Worm (Caenorhabditis elegans) whole organism, L3 larva: ENCODE results near the gene gei-3.

Experiments used
- ZK546.5 ChIP-seq: sonication (generic microtip); optimal IDR thresholded peaks from 2 replicates; lab custom pipeline; 2017; ENCODE audit warnings: missing biosample characterization, missing genetic modification characterization
- ceh-82 ChIP-seq: fragments of 150-350 bp; optimal IDR thresholded peaks from 2 replicates; lab custom pipeline; 2014; ENCODE audit warnings: missing biosample characterization, missing genetic modification characterization
- elt-2 ChIP-seq: sonication (generic microtip); optimal IDR thresholded peaks from 2 replicates; lab custom pipeline; 2016; ENCODE audit warnings: missing genetic modification reagents, mild to moderate bottlenecking, missing genetic modification characterization, missing compliant biosample characterization
- elt-3 ChIP-seq, 3 experiments: fragments of 150-350 bp in 1 of 3; sonication (generic microtip) in 2 of 3; optimal IDR thresholded peaks; 2 replicates in 2 of 3; 4 replicates in 1 of 3; lab custom pipeline; 2014 to 2017; ENCODE audit warnings: missing biosample characterization in 3 of 3, missing genetic modification characterization in 3 of 3
- jun-1 ChIP-seq: fragments of 150-350 bp; optimal IDR thresholded peaks from 2 replicates; lab custom pipeline; 2014; ENCODE audit warnings: missing biosample characterization, missing genetic modification reagents, missing genetic modification characterization
- lsy-12 ChIP-seq: sonication (generic microtip); optimal IDR thresholded peaks from 2 replicates; lab custom pipeline; 2016; ENCODE audit warnings: mild to moderate bottlenecking, missing genetic modification characterization, missing compliant biosample characterization
- nfya-1 ChIP-seq: sonication (generic microtip); optimal IDR thresholded peaks from 2 replicates; lab custom pipeline; 2017; ENCODE audit warnings: missing genetic modification characterization, mild to moderate bottlenecking, missing compliant biosample characterization, antibody characterized with exemption, moderate library complexity; ENCODE audit not compliant: insufficient read depth
- nhr-11 ChIP-seq: fragments of 150-350 bp; optimal IDR thresholded peaks from 2 replicates; lab custom pipeline; 2014; ENCODE audit warnings: missing biosample characterization, missing genetic modification characterization
- nhr-12 ChIP-seq: fragments of 150-350 bp; optimal IDR thresholded peaks from 2 replicates; lab custom pipeline; 2014; ENCODE audit warnings: missing biosample characterization, missing genetic modification characterization
- nhr-25 ChIP-seq: sonication (generic microtip); optimal IDR thresholded peaks from 2 replicates; lab custom pipeline; 2017; ENCODE audit warnings: missing biosample characterization, missing genetic modification characterization
- nhr-28 ChIP-seq: fragments of 150-350 bp; optimal IDR thresholded peaks from 2 replicates; lab custom pipeline; 2014; ENCODE audit warnings: missing biosample characterization, missing genetic modification characterization
- pha-4 ChIP-seq: fragments of 150-350 bp; optimal IDR thresholded peaks from 2 replicates; lab custom pipeline; 2014; ENCODE audit warnings: missing biosample characterization, missing genetic modification reagents, missing genetic modification characterization
- ztf-11 ChIP-seq: fragments of 150-350 bp; optimal IDR thresholded peaks from 2 replicates; lab custom pipeline; 2014; ENCODE audit warnings: missing biosample characterization, missing genetic modification characterization

ce11 chrX:12860711-12861287 lies 47.4 kb upstream of the gei-3 start, which contains the start of gene T14G8.3:
- TF ChIP-seq nhr-12 (tag; lab: Kevin White, UChicago) (no peak), ztf-11 (tag; lab: Kevin White, UChicago) (no peak), nfya-1 (peak; percentile 53), lsy-12 (tag; lab: Kevin White, UChicago) (no peak), nhr-25 (tag; lab: Kevin White, UChicago) (peak; percentile 38), elt-3 (tag; optimal IDR thresholded peaks at IDR 0.05; lab: Kevin White, UChicago) (no peak), ZK546.5 (tag; lab: Kevin White, UChicago) (no peak), nhr-28 (tag; lab: Kevin White, UChicago) (no peak), nhr-11 (no peak), jun-1 (tag; lab: Kevin White, UChicago) (no peak), ceh-82 (tag; lab: Kevin White, UChicago) (no peak), elt-2 (tag; lab: Kevin White, UChicago) (peak; percentile 48), pha-4 (tag; lab: Kevin White, UChicago) (peak; percentile 88)
